Fruit fly (Drosophila melanogaster) whole organism: ENCODE data around the gene dnt.

Source experiments
- CG8478 ChIP-seq: fragments of >200 bp; optimal IDR thresholded peaks from 2 replicates; lab custom pipeline; 2018; ENCODE audit warnings: inconsistent platforms
- Dll ChIP-seq: fragments of >200 bp; optimal IDR thresholded peaks from 2 replicates; lab custom pipeline; 2017
- EcR ChIP-seq, 2 experiments: fragments of >200 bp; optimal IDR thresholded peaks; 2 replicates each; lab custom pipeline; 2017; ENCODE audit warnings: missing biosample characterization in 2 of 2, missing genetic modification characterization in 2 of 2, missing genetic modification reagents in 2 of 2
- pan ChIP-seq: fragments of >200 bp; optimal IDR thresholded peaks from 2 replicates; lab custom pipeline; 2017
- psq ChIP-seq: fragments of >200 bp; optimal IDR thresholded peaks from 2 replicates; lab custom pipeline; 2017
- usp ChIP-seq: fragments of >200 bp; optimal IDR thresholded peaks from 2 replicates; lab custom pipeline; 2017; ENCODE audit warnings: missing biosample characterization, missing genetic modification characterization, mixed read lengths

- no peak for TF ChIP-seq psq (lab: Kevin White, UChicago)
- no peak for TF ChIP-seq Dll (lab: Kevin White, UChicago)
- no peak for TF ChIP-seq pan (lab: Kevin White, UChicago)
- TF ChIP-seq CG8478 (lab: Kevin White, UChicago): no peak
- no peak for TF ChIP-seq usp (GFP tag; lab: Kevin White, UChicago)
- no peak for TF ChIP-seq EcR (GFP tag; optimal IDR thresholded peaks at IDR 0.05; lab: Kevin White, UChicago)
Observed at dm6 chr2L:19376145-19376544, 13.1 kb upstream of the dnt start.
